Worm (Caenorhabditis elegans) whole organism, late embryonic: ENCODE data around the gene glna-1.

Experiments
- C38D4.7 ChIP-seq: fragments of 200-800 bp; sonication (Bioruptor generic); optimal IDR thresholded peaks from 2 replicates; lab custom pipeline; 2018; ENCODE audit warnings: mild to moderate bottlenecking, missing genetic modification characterization, moderate library complexity, missing compliant biosample characterization
- F13H6.1 ChIP-seq: sonication (generic microtip); optimal IDR thresholded peaks from 2 replicates; lab custom pipeline; 2016; ENCODE audit warnings: missing genetic modification characterization, missing compliant biosample characterization
- ceh-19 ChIP-seq: fragments of 200-800 bp; sonication (Bioruptor generic); optimal IDR thresholded peaks from 2 replicates; lab custom pipeline; 2018; ENCODE audit warnings: mild to moderate bottlenecking, missing genetic modification characterization, missing compliant biosample characterization
- fkh-10 ChIP-seq: fragments of 150-350 bp; optimal IDR thresholded peaks from 2 replicates; lab custom pipeline; 2014; ENCODE audit warnings: missing biosample characterization, missing genetic modification reagents, missing genetic modification characterization
- gmeb-2 ChIP-seq: sonication (generic microtip); optimal IDR thresholded peaks from 2 replicates; lab custom pipeline; 2016; ENCODE audit warnings: missing genetic modification characterization, inconsistent platforms, missing compliant biosample characterization
- lin-11 ChIP-seq: fragments of 200-800 bp; sonication (Bioruptor generic); optimal IDR thresholded peaks from 2 replicates; lab custom pipeline; 2018; ENCODE audit warnings: mild to moderate bottlenecking, missing genetic modification characterization, missing compliant biosample characterization
- pat-9 ChIP-seq: fragments of 200-800 bp; sonication (Bioruptor generic); optimal IDR thresholded peaks from 2 replicates; lab custom pipeline; 2018; ENCODE audit warnings: mild to moderate bottlenecking, missing genetic modification characterization, moderate library complexity, missing compliant biosample characterization
- pqm-1 ChIP-seq: sonication (generic microtip); optimal IDR thresholded peaks from 2 replicates; lab custom pipeline; 2016; ENCODE audit warnings: missing genetic modification characterization, missing compliant biosample characterization
- tbx-2 ChIP-seq: sonication (generic microtip); optimal IDR thresholded peaks from 2 replicates; lab custom pipeline; 2016; ENCODE audit warnings: missing genetic modification characterization, missing compliant biosample characterization
- unc-86 ChIP-seq: sonication (generic microtip); optimal IDR thresholded peaks from 2 replicates; lab custom pipeline; 2016; ENCODE audit warnings: missing genetic modification characterization, missing compliant biosample characterization
- ztf-16 ChIP-seq: sonication (generic microtip); optimal IDR thresholded peaks from 2 replicates; lab custom pipeline; 2017; ENCODE audit warnings: missing genetic modification characterization, missing compliant biosample characterization

DNA sequence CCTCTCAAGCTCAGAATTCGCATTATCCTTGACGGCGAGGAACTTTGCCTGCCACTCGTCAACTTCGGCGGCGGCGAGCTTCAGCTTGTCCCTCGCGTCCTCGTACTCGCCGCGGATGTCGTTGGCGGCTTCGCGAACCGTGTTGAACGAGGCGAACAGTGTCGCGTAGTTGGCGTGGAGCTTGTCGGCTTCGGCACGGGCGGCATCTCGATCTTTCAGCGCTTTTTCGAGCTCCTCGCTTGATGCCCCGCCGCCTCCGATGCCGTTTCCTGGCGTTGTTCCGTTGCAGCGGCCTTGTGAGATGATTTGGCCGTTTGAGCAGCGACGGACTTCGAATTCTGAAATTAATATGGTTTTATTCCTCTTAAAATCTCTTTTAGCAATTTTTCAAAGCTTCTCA is 19.9 kb upstream of the glna-1 start:
- TF ChIP-seq ceh-19 (GFP tag; lab: Kevin White, UChicago) (no peak), lin-11 (tag; lab: Kevin White, UChicago) (no peak), tbx-2 (tag; lab: Kevin White, UChicago) (no peak), ztf-16 (tag; lab: Kevin White, UChicago) (no peak), C38D4.7 (no peak), gmeb-2 (tag; lab: Kevin White, UChicago) (no peak), pqm-1 (tag; lab: Kevin White, UChicago) (no peak), F13H6.1 (tag; lab: Kevin White, UChicago) (no peak), pat-9 (tag; lab: Kevin White, UChicago) (no peak), fkh-10 (GFP tag; lab: Kevin White, UChicago) (no peak), unc-86 (tag; lab: Kevin White, UChicago) (no peak)
